Worm (Caenorhabditis elegans): ENCODE data around the gene T23G7.2.
A peak's percentile ranks its signal among the peaks of the same experiment; 100 is the strongest.

DNA sequence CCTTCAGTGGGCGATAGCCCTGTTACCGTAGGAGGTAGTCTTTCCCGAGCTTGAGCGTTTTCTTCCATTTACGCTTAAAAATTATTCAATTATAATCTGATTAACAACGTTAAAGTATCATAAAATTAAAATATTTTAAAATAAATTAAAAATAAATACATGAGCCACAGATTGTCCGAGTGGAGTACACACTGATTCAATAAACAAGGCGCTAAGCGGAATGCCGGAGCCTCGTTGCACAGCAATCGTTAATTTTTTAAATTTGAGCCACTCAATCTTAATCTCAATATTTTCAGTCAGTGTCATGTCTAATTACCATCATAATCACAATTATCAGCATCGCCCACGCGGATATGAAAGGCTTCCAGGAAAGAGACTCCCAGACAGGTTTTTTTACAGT lies 4.3 kb upstream of the T23G7.2 start, which contains the start of the genes sec-5 and pir-1:
- no peak for TF ChIP-seq skn-1 (tag; optimal IDR thresholded peaks at IDR 0.05)
- no peak for TF ChIP-seq snpc-4 (tag; optimal IDR thresholded peaks at IDR 0.05)
- no peak for TF ChIP-seq mdl-1 (tag; optimal IDR thresholded peaks at IDR 0.05)
- TF ChIP-seq nhr-23 (tag; optimal IDR thresholded peaks at IDR 0.05), result no peak
- TF ChIP-seq nhr-237 (tag; optimal IDR thresholded peaks at IDR 0.05), result no peak
- no peak for TF ChIP-seq sma-3 (GFP tag; optimal IDR thresholded peaks at IDR 0.05)
- no peak for TF ChIP-seq lin-13 (GFP tag; optimal IDR thresholded peaks at IDR 0.05)
- TF ChIP-seq fos-1 (tag; optimal IDR thresholded peaks at IDR 0.05), result peak; percentile 33
- TF ChIP-seq aly-2 (tag; optimal IDR thresholded peaks at IDR 0.05), result no peak
- peak; percentile 35 for TF ChIP-seq nhr-25 (tag; optimal IDR thresholded peaks at IDR 0.05)
- TF ChIP-seq lin-39 (tag; optimal IDR thresholded peaks at IDR 0.05), result no peak
- TF ChIP-seq unc-55 (GFP tag; optimal IDR thresholded peaks at IDR 0.05), result peak; percentile 72
